Fruit fly (Drosophila melanogaster) whole organism, embryonic: ENCODE results near the gene Sec24CD.

Experiments
- Antp ChIP-seq: fragments of 200-800 bp; sonication (Bioruptor generic); optimal IDR thresholded peaks from 3 replicates; lab custom pipeline; 2016; ENCODE audit warnings: missing biosample characterization, missing genetic modification characterization
- Asciz ChIP-seq: fragments of 200-800 bp; sonication (Bioruptor generic); optimal IDR thresholded peaks from 2 replicates; lab custom pipeline; 2017; ENCODE audit warnings: missing biosample characterization, mild to moderate bottlenecking, missing genetic modification characterization, missing genetic modification reagents
- Awh ChIP-seq: fragments of 200-800 bp; sonication (Bioruptor generic); IDR thresholded peaks from 2 replicates; pipeline ENCODE4, ENCODE4 v1.3.6; 2022; ENCODE audit warnings: missing biosample characterization, missing genetic modification characterization
- BtbVII ChIP-seq: fragments of 200-800 bp; sonication (Bioruptor generic); optimal IDR thresholded peaks from 3 replicates; lab custom pipeline; 2017; ENCODE audit warnings: missing biosample characterization, mild to moderate bottlenecking, missing genetic modification characterization
- C15 ChIP-seq: fragments of 200-800 bp; sonication (Bioruptor generic); IDR thresholded peaks from 3 replicates; pipeline ENCODE4 v1.3.6; 2022; ENCODE audit warnings: missing biosample characterization, missing genetic modification characterization
- CG10959 ChIP-seq: fragments of 200-800 bp; sonication (Bioruptor generic); IDR thresholded peaks from 2 replicates; pipeline ENCODE4 v1.3.6; 2022; ENCODE audit warnings: missing biosample characterization, missing genetic modification characterization
- CG11560 ChIP-seq: fragments of 200-800 bp; sonication (Bioruptor generic); IDR thresholded peaks from 3 replicates; pipeline ENCODE4 v1.3.6; 2022; ENCODE audit warnings: missing biosample characterization, missing genetic modification characterization
- CG13123 ChIP-seq: fragments of 200-800 bp; sonication (Bioruptor generic); optimal IDR thresholded peaks from 2 replicates; lab custom pipeline; 2016; ENCODE audit warnings: missing biosample characterization, missing genetic modification characterization
- CG14014 ChIP-seq: fragments of 200-800 bp; sonication (Bioruptor generic); IDR thresholded peaks from 2 replicates; pipeline ENCODE4 v1.3.6; 2022; ENCODE audit warnings: missing biosample characterization, missing genetic modification characterization
- CG15073 ChIP-seq: fragments of 200-800 bp; sonication (Bioruptor generic); optimal IDR thresholded peaks from 2 replicates; lab custom pipeline; 2016; ENCODE audit warnings: missing biosample characterization, missing genetic modification characterization
- CG15269 ChIP-seq: fragments of 200-800 bp; sonication (Bioruptor generic); optimal IDR thresholded peaks from 2 replicates; lab custom pipeline; 2018; ENCODE audit warnings: missing biosample characterization, mild to moderate bottlenecking, missing genetic modification characterization, moderate library complexity
- CG16863 ChIP-seq: fragments of 200-800 bp; sonication (Bioruptor generic); optimal IDR thresholded peaks from 3 replicates; lab custom pipeline; 2016; ENCODE audit warnings: missing biosample characterization, missing genetic modification characterization
- CG2120 ChIP-seq: fragments of 200-800 bp; sonication (Bioruptor generic); optimal IDR thresholded peaks from 3 replicates; lab custom pipeline; 2016; ENCODE audit warnings: missing biosample characterization, missing genetic modification characterization
- CG34376 ChIP-seq: fragments of 200-800 bp; sonication (Bioruptor generic); optimal IDR thresholded peaks from 2 replicates; lab custom pipeline; 2018; ENCODE audit warnings: missing biosample characterization, mild to moderate bottlenecking, missing genetic modification characterization
- CG43689 ChIP-seq: fragments of 200-800 bp; sonication (Bioruptor generic); IDR thresholded peaks from 2 replicates; pipeline ENCODE4 v1.3.6; 2022; ENCODE audit warnings: missing biosample characterization, missing genetic modification characterization
- CG4424 ChIP-seq: fragments of 200-800 bp; sonication (Bioruptor generic); optimal IDR thresholded peaks from 3 replicates; lab custom pipeline; 2016; ENCODE audit warnings: missing biosample characterization, missing genetic modification characterization
- CG6813 ChIP-seq: fragments of 200-800 bp; sonication (Bioruptor generic); optimal IDR thresholded peaks from 2 replicates; lab custom pipeline; 2017; ENCODE audit warnings: missing biosample characterization, missing genetic modification characterization, mild to moderate bottlenecking, moderate library complexity, missing genetic modification reagents
- CG7271 ChIP-seq: fragments of 200-800 bp; sonication (Bioruptor generic); optimal IDR thresholded peaks from 2 replicates; lab custom pipeline; 2018; ENCODE audit warnings: missing biosample characterization, mild to moderate bottlenecking, missing genetic modification characterization, moderate library complexity
- CG7357 ChIP-seq: fragments of 200-800 bp; sonication (Bioruptor generic); IDR thresholded peaks from 3 replicates; pipeline ENCODE4 v1.3.6; 2022; ENCODE audit warnings: missing biosample characterization, missing genetic modification characterization
- CG7987 ChIP-seq: fragments of 200-800 bp; sonication (Bioruptor generic); optimal IDR thresholded peaks from 2 replicates; lab custom pipeline; 2018; ENCODE audit warnings: missing biosample characterization, mild to moderate bottlenecking, missing genetic modification characterization, moderate library complexity
- Dbx ChIP-seq: fragments of 200-800 bp; sonication (Bioruptor generic); IDR thresholded peaks from 3 replicates; pipeline ENCODE4 v1.3.6; 2022; ENCODE audit warnings: missing biosample characterization, missing genetic modification characterization
- Dip2 ChIP-seq: fragments of 200-800 bp; sonication (Bioruptor generic); IDR thresholded peaks from 2 replicates; pipeline ENCODE4 v1.3.6; 2022; ENCODE audit warnings: missing biosample characterization, missing genetic modification characterization
- Ets97D ChIP-seq: fragments of 200-800 bp; sonication (Bioruptor generic); optimal IDR thresholded peaks from 3 replicates; lab custom pipeline; 2016; ENCODE audit warnings: missing biosample characterization, missing genetic modification characterization
- Gug ChIP-seq: fragments of 200-800 bp; sonication (Bioruptor generic); IDR thresholded peaks from 4 replicates; pipeline ENCODE4 v1.3.6; 2022; ENCODE audit warnings: missing biosample characterization, missing genetic modification characterization
- HLHmδ ChIP-seq: fragments of 200-800 bp; sonication (Bioruptor generic); optimal IDR thresholded peaks from 2 replicates; lab custom pipeline; 2018; ENCODE audit warnings: missing biosample characterization, mild to moderate bottlenecking, missing genetic modification characterization, moderate library complexity
- Hr3 ChIP-seq: fragments of 200-800 bp; sonication (Bioruptor generic); optimal IDR thresholded peaks from 3 replicates; lab custom pipeline; 2016; ENCODE audit warnings: missing biosample characterization, missing genetic modification characterization
- Lim3 ChIP-seq: fragments of 200-800 bp; sonication (Bioruptor generic); IDR thresholded peaks from 2 replicates; pipeline ENCODE4 v1.3.6; 2022; ENCODE audit warnings: missing biosample characterization, missing genetic modification characterization
- Neu2 ChIP-seq: fragments of 200-800 bp; sonication (Bioruptor generic); optimal IDR thresholded peaks from 3 replicates; lab custom pipeline; 2016; ENCODE audit warnings: missing biosample characterization, missing genetic modification characterization, borderline replicate concordance
- Nf-YC ChIP-seq: fragments of 200-800 bp; optimal IDR thresholded peaks from 3 replicates; lab custom pipeline; 2019; ENCODE audit warnings: missing biosample characterization, mild to moderate bottlenecking, missing genetic modification characterization, moderate library complexity
- Ptx1 ChIP-seq: fragments of 200-800 bp; sonication (Bioruptor generic); IDR thresholded peaks from 2 replicates; pipeline ENCODE4 v1.3.6; 2022; ENCODE audit warnings: missing biosample characterization, missing genetic modification characterization
- Sry-δ ChIP-seq: fragments of 200-800 bp; sonication (Bioruptor generic); optimal IDR thresholded peaks from 2 replicates; lab custom pipeline; 2016; ENCODE audit warnings: missing biosample characterization, missing genetic modification characterization
- Stat92E ChIP-seq, 3 experiments: fragments of >200 bp in 2 of 3; fragments of 200-800 bp in 1 of 3; sonication (Bioruptor generic) in 1 of 3; optimal IDR thresholded peaks; 2 replicates each; lab custom pipeline; 2017 to 2019; ENCODE audit warnings: missing biosample characterization in 3 of 3, missing genetic modification characterization in 3 of 3, mild to moderate bottlenecking in 1 of 3, moderate library complexity in 1 of 3
- Tbp ChIP-seq: fragments of >200 bp; optimal IDR thresholded peaks from 2 replicates; lab custom pipeline; 2018; ENCODE audit warnings: missing biosample characterization, missing genetic modification characterization
- YL-1 ChIP-seq: fragments of 200-800 bp; sonication (Bioruptor generic); optimal IDR thresholded peaks from 3 replicates; lab custom pipeline; 2017; ENCODE audit warnings: missing biosample characterization, mild to moderate bottlenecking, missing genetic modification characterization
- dpn ChIP-seq, 2 experiments: fragments of 200-800 bp; sonication (Bioruptor generic); optimal IDR thresholded peaks; 3 replicates each; lab custom pipeline; 2016; ENCODE audit warnings: missing biosample characterization in 2 of 2, missing genetic modification characterization in 2 of 2
- fd3F ChIP-seq: fragments of 200-800 bp; sonication (Bioruptor generic); optimal IDR thresholded peaks from 2 replicates; lab custom pipeline; 2018; ENCODE audit warnings: missing biosample characterization, mild to moderate bottlenecking, missing genetic modification characterization, moderate library complexity
- gcm ChIP-seq: fragments of 200-800 bp; sonication (Bioruptor generic); optimal IDR thresholded peaks from 2 replicates; lab custom pipeline; 2019; ENCODE audit warnings: missing biosample characterization, mild to moderate bottlenecking, missing genetic modification characterization, moderate library complexity
- jumu ChIP-seq: fragments of 200-800 bp; sonication (Bioruptor generic); optimal IDR thresholded peaks from 3 replicates; lab custom pipeline; 2016; ENCODE audit warnings: missing biosample characterization, missing genetic modification characterization
- ken ChIP-seq: fragments of 200-800 bp; sonication (Bioruptor generic); IDR thresholded peaks from 3 replicates; pipeline ENCODE4 v1.3.6; 2022; ENCODE audit warnings: missing biosample characterization, missing genetic modification characterization
- knrl ChIP-seq: fragments of 200-800 bp; sonication (Bioruptor generic); IDR thresholded peaks from 3 replicates; pipeline ENCODE4 v1.3.6; 2022; ENCODE audit warnings: missing biosample characterization, missing genetic modification characterization; ENCODE audit not compliant: partially characterized antibody
- lola ChIP-seq, 3 experiments: fragments of >200 bp in 2 of 3; fragments of 200-800 bp in 1 of 3; sonication (Bioruptor generic) in 1 of 3; optimal IDR thresholded peaks; 2 replicates each; lab custom pipeline; 2017 to 2019; ENCODE audit warnings: missing biosample characterization in 3 of 3, missing genetic modification characterization in 3 of 3, mild to moderate bottlenecking in 1 of 3, moderate library complexity in 1 of 3
- nau ChIP-seq: fragments of 200-800 bp; sonication (Bioruptor generic); optimal IDR thresholded peaks from 3 replicates; lab custom pipeline; 2017; ENCODE audit warnings: missing biosample characterization, mild to moderate bottlenecking, missing genetic modification characterization, missing genetic modification reagents
- nerfin-2 ChIP-seq: fragments of 200-800 bp; sonication (Bioruptor generic); IDR thresholded peaks from 2 replicates; pipeline ENCODE4 v1.3.6; 2022; ENCODE audit warnings: missing biosample characterization, missing genetic modification characterization; ENCODE audit not compliant: partially characterized antibody
- org-1 ChIP-seq: fragments of 200-800 bp; sonication (Bioruptor generic); optimal IDR thresholded peaks from 2 replicates; lab custom pipeline; 2017; ENCODE audit warnings: missing biosample characterization, missing genetic modification characterization
- pfk ChIP-seq: fragments of 200-800 bp; sonication (Bioruptor generic); optimal IDR thresholded peaks from 2 replicates; lab custom pipeline; 2018; ENCODE audit warnings: missing biosample characterization, mild to moderate bottlenecking, missing genetic modification characterization, moderate library complexity
- sima ChIP-seq: fragments of 200-800 bp; sonication (Bioruptor generic); optimal IDR thresholded peaks from 2 replicates; lab custom pipeline; 2016; ENCODE audit warnings: missing biosample characterization, missing genetic modification characterization
- sr ChIP-seq: fragments of 200-800 bp; sonication (Bioruptor generic); IDR thresholded peaks from 3 replicates; pipeline ENCODE4 v1.3.6; 2022; ENCODE audit warnings: missing biosample characterization, missing genetic modification characterization
- tgo ChIP-seq: fragments of 200-800 bp; sonication (Bioruptor generic); IDR thresholded peaks from 3 replicates; pipeline ENCODE4 v1.3.6; 2022; ENCODE audit warnings: missing biosample characterization, missing genetic modification characterization
- trh ChIP-seq: fragments of 200-800 bp; sonication (Bioruptor generic); optimal IDR thresholded peaks from 2 replicates; lab custom pipeline; 2016; ENCODE audit warnings: missing biosample characterization, missing genetic modification characterization
- tup ChIP-seq: fragments of 200-800 bp; sonication (Bioruptor generic); optimal IDR thresholded peaks from 2 replicates; lab custom pipeline; 2016; ENCODE audit warnings: missing biosample characterization, mild to moderate bottlenecking, missing genetic modification characterization, moderate library complexity
- wek ChIP-seq: fragments of 200-800 bp; sonication (Bioruptor generic); optimal IDR thresholded peaks from 3 replicates; lab custom pipeline; 2018; ENCODE audit warnings: missing biosample characterization, mild to moderate bottlenecking, missing genetic modification characterization, moderate library complexity

Gene Sec24CD

DNA sequence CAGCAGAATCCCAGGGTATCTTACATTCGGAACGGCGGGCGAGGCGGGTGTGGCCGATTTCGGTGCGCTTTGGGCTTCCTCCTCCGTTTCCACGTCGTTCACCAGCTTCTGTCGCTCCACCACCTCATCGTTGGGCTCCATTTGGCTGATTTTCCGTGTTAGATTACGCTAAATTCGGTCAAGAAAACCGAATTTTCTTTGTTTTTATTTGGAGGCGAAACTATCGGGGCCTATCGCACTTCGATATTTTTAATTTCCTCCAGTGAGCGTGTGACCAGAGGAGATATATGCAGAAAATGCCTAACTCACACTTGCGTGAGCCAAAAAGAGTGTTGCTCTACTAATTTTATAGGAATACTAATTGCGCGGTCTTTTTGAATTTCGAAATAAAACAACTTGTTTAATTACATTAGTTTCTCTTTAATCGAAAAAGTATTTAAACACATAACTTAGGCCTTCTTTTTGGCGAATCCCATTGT is 44.5 kb downstream of the Sec24CD start, which contains the start of gene CG10874 (continued):
- no peak for TF ChIP-seq CG2120
- no peak for TF ChIP-seq CG43689 (GFP tag; lab: Robert Waterston, UW)
- TF ChIP-seq CG15269, result no peak
- TF ChIP-seq Neu2, result no peak
- no peak for TF ChIP-seq sr (GFP tag; lab: Robert Waterston, UW)
- TF ChIP-seq Stat92E (GFP tag; optimal IDR thresholded peaks at IDR 0.05; lab: Kevin White, UChicago), result no peak
- no peak for TF ChIP-seq dpn (GFP tag; optimal IDR thresholded peaks at IDR 0.05; lab: Kevin White, UChicago)
- TF ChIP-seq Nf-YC, result peak; percentile 40
- TF ChIP-seq ken (GFP tag; lab: Robert Waterston, UW), result no peak
- no peak for TF ChIP-seq nerfin-2
- TF ChIP-seq CG7357 (GFP tag; lab: Robert Waterston, UW), result no peak
- no peak for TF ChIP-seq BtbVII (GFP tag; lab: Kevin White, UChicago)
- TF ChIP-seq tup (GFP tag; lab: Kevin White, UChicago), result no peak
- TF ChIP-seq Ptx1 (GFP tag; lab: Robert Waterston, UW), result no peak
- TF ChIP-seq Dip2 (GFP tag; lab: Robert Waterston, UW), result no peak
- no peak for TF ChIP-seq Dbx (GFP tag; lab: Robert Waterston, UW)
- no peak for TF ChIP-seq HLHmδ
- TF ChIP-seq org-1, result no peak
- no peak for TF ChIP-seq Lim3 (GFP tag; lab: Robert Waterston, UW)
- TF ChIP-seq CG7987 (GFP tag; lab: Kevin White, UChicago), result no peak
- TF ChIP-seq CG15073 (GFP tag; lab: Kevin White, UChicago), result no peak
- no peak for TF ChIP-seq CG16863 (GFP tag; lab: Kevin White, UChicago)
- no peak for TF ChIP-seq trh
- no peak for TF ChIP-seq CG10959 (GFP tag; lab: Robert Waterston, UW)
- TF ChIP-seq Asciz (GFP tag; lab: Kevin White, UChicago), result no peak
- no peak for TF ChIP-seq jumu (GFP tag; lab: Kevin White, UChicago)
- no peak for TF ChIP-seq wek (GFP tag; lab: Kevin White, UChicago)
- TF ChIP-seq CG7271 (tag; lab: Kevin White, UChicago), result no peak
- no peak for TF ChIP-seq nau (GFP tag; lab: Kevin White, UChicago)
- TF ChIP-seq lola (GFP tag; optimal IDR thresholded peaks at IDR 0.05; lab: Kevin White, UChicago), result no peak
- no peak for TF ChIP-seq CG14014
- TF ChIP-seq gcm (GFP tag; lab: Kevin White, UChicago), result no peak
- no peak for TF ChIP-seq pfk
- TF ChIP-seq Antp (GFP tag; lab: Kevin White, UChicago), result no peak
- TF ChIP-seq tgo (GFP tag; lab: Robert Waterston, UW), result no peak
- no peak for TF ChIP-seq Tbp
- no peak for TF ChIP-seq Hr3 (GFP tag; lab: Kevin White, UChicago)
- TF ChIP-seq YL-1 (GFP tag; lab: Kevin White, UChicago), result peak; percentile 88
- no peak for TF ChIP-seq CG13123 (GFP tag; lab: Kevin White, UChicago)
- no peak for TF ChIP-seq knrl (GFP tag; lab: Robert Waterston, UW)
- no peak for TF ChIP-seq CG34376 (GFP tag; lab: Kevin White, UChicago)
- TF ChIP-seq CG4424 (GFP tag; lab: Kevin White, UChicago), result no peak
- no peak for TF ChIP-seq fd3F
- no peak for TF ChIP-seq C15
- TF ChIP-seq Ets97D (GFP tag; lab: Kevin White, UChicago), result peak; percentile 78
- no peak for TF ChIP-seq CG11560 (tag; lab: Robert Waterston, UW)
- no peak for TF ChIP-seq Awh (GFP tag; lab: Robert Waterston, UW)
- peak; percentile 71 for TF ChIP-seq Sry-δ (GFP tag; lab: Kevin White, UChicago)
- TF ChIP-seq Gug, result no peak
- TF ChIP-seq CG6813, result no peak
- no peak for TF ChIP-seq sima
